Worm (Caenorhabditis elegans): Measurements from ENCODE around the gene F13H10.6.

F13H10.6 gene

ce11 chrIV:11008996-11009395, at the start of gene F13H10.6:
Gene F13H10.6, plus strand, starts transcription at chrIV:11009296.
- TF ChIP-seq somi-1 (GFP tag; optimal IDR thresholded peaks at IDR 0.05) (no peak), ccch-3 (GFP tag; optimal IDR thresholded peaks at IDR 0.05) (no peak), F33H1.4 (GFP tag; IDR thresholded peaks at IDR 0.05) (no peak), B0336.3 (GFP tag; IDR thresholded peaks at IDR 0.05) (no peak), nfya-2 (GFP tag; IDR thresholded peaks at IDR 0.05) (no peak), egrh-3 (GFP tag; IDR thresholded peaks at IDR 0.05) (no peak), attf-5 (GFP tag; optimal IDR thresholded peaks at IDR 0.05) (no peak), let-607 (tag; optimal IDR thresholded peaks at IDR 0.05) (no peak), efl-1 (GFP tag; optimal IDR thresholded peaks at IDR 0.05) (no peak), nfya-1 (tag; optimal IDR thresholded peaks at IDR 0.05; ENCODE audit: borderline replicate concordance, insufficient read depth) (no peak), F52B5.7 (tag; optimal IDR thresholded peaks at IDR 0.05) (no peak), lsl-1 (GFP tag; optimal IDR thresholded peaks at IDR 0.05) (no peak)

- no peak for TF ChIP-seq attf-6 (GFP tag; IDR thresholded peaks at IDR 0.05)
- TF ChIP-seq nhr-80 (tag; optimal IDR thresholded peaks at IDR 0.05), result peak; percentile 57
These were observed 44.4 kb upstream of the F13H10.6 start for ce11 chrIV:10964688-10965087.

ce11 chrIV:10966359-10966758, 42.7 kb upstream of the F13H10.6 start, which contains the start of the genes aqp-3 and Y69E1A.8:
Gene aqp-3, minus strand, starts transcription at chrIV:10966459.
Gene Y69E1A.8, plus strand, starts transcription at chrIV:10966604.
- TF ChIP-seq chd-7 (tag; optimal IDR thresholded peaks at IDR 0.05), result no peak
- TF ChIP-seq snpc-1.3 (tag; optimal IDR thresholded peaks at IDR 0.05; ENCODE audit: insufficient read depth), result no peak
- TF ChIP-seq atf-7 (tag; optimal IDR thresholded peaks at IDR 0.05), result no peak
- no peak for TF ChIP-seq ceh-27 (GFP tag; optimal IDR thresholded peaks at IDR 0.05)

ce11 chrIV:10970333-10970732, 38.8 kb upstream of the F13H10.6 start:
- peak; percentile 77 for TF ChIP-seq ets-4 (GFP tag; optimal IDR thresholded peaks at IDR 0.05)
- TF ChIP-seq let-607 (tag; optimal IDR thresholded peaks at IDR 0.05), result peak; percentile 34 to 66
- TF ChIP-seq athp-1 (tag; optimal IDR thresholded peaks at IDR 0.05), result no peak
- no peak for TF ChIP-seq cebp-1 (GFP tag; IDR thresholded peaks at IDR 0.05)
- TF ChIP-seq cebp-1 (tag; optimal IDR thresholded peaks at IDR 0.05), result no peak
- peak; percentile 45 for TF ChIP-seq ztf-22 (GFP tag; optimal IDR thresholded peaks at IDR 0.05)
- TF ChIP-seq nhr-80 (tag; optimal IDR thresholded peaks at IDR 0.05), result peak; percentile 97
- TF ChIP-seq aptf-2 (GFP tag; conservative IDR thresholded peaks at IDR 0.05), result no peak

- no peak for TF ChIP-seq Y67H2A.10 (GFP tag; conservative IDR thresholded peaks at IDR 0.05)
- TF ChIP-seq attf-5 (GFP tag; optimal IDR thresholded peaks at IDR 0.05), result no peak
- TF ChIP-seq ceh-58 (GFP tag; IDR thresholded peaks at IDR 0.05), result no peak
- TF ChIP-seq sdz-38 (tag; optimal IDR thresholded peaks at IDR 0.05), result no peak
- no peak for TF ChIP-seq nfyb-1 (GFP tag; IDR thresholded peaks at IDR 0.05)
- no peak for TF ChIP-seq Y53G8AR.9 (GFP tag; conservative IDR thresholded peaks at IDR 0.05)
- no peak for TF ChIP-seq bed-2 (GFP tag; IDR thresholded peaks at IDR 0.05)
- TF ChIP-seq ztf-22 (GFP tag; optimal IDR thresholded peaks at IDR 0.05), result no peak
- TF ChIP-seq unc-130 (GFP tag; optimal IDR thresholded peaks at IDR 0.05), result no peak
- no peak for TF ChIP-seq ets-4 (GFP tag; optimal IDR thresholded peaks at IDR 0.05)
- no peak for TF ChIP-seq snpc-3.4 (tag; optimal IDR thresholded peaks at IDR 0.05)
- TF ChIP-seq unc-62 (GFP tag; optimal IDR thresholded peaks at IDR 0.05), result no peak
These were observed 38.3 kb upstream of the F13H10.6 start for ce11 chrIV:10970767-10971166.

Measured in whole organism, young adult.